Fruit fly (Drosophila melanogaster) whole organism, embryonic: ENCODE data around the gene CG33796.

Experiments used
- B-H1 ChIP-seq: fragments of 200-800 bp; sonication (Bioruptor generic); IDR thresholded peaks from 3 replicates; pipeline ENCODE4 v1.3.6; 2022; ENCODE audit warnings: missing biosample characterization, missing genetic modification characterization
- Bgb ChIP-seq: fragments of 200-800 bp; sonication (Bioruptor generic); IDR thresholded peaks from 2 replicates; pipeline ENCODE4 v1.3.6; 2022; ENCODE audit warnings: missing biosample characterization, missing genetic modification characterization; ENCODE audit not compliant: partially characterized antibody
- CG11504 ChIP-seq: fragments of 200-800 bp; sonication (Bioruptor generic); optimal IDR thresholded peaks from 3 replicates; lab custom pipeline; 2019; ENCODE audit warnings: missing biosample characterization, mild to moderate bottlenecking, missing genetic modification characterization, moderate library complexity
- CG11560 ChIP-seq: fragments of 200-800 bp; sonication (Bioruptor generic); IDR thresholded peaks from 3 replicates; pipeline ENCODE4 v1.3.6; 2022; ENCODE audit warnings: missing biosample characterization, missing genetic modification characterization
- CG12219 ChIP-seq: fragments of 200-800 bp; sonication (Bioruptor generic); optimal IDR thresholded peaks from 3 replicates; lab custom pipeline; 2018; ENCODE audit warnings: missing biosample characterization, mild to moderate bottlenecking, missing genetic modification characterization
- CG12299 ChIP-seq: fragments of 200-800 bp; sonication (Bioruptor generic); optimal IDR thresholded peaks from 2 replicates; lab custom pipeline; 2018; ENCODE audit warnings: missing biosample characterization, mild to moderate bottlenecking, missing genetic modification characterization
- CG12744 ChIP-seq: fragments of 200-800 bp; sonication (Bioruptor generic); optimal IDR thresholded peaks from 2 replicates; lab custom pipeline; 2016; ENCODE audit warnings: missing biosample characterization, missing genetic modification characterization
- CG14710 ChIP-seq: fragments of 200-800 bp; sonication (Bioruptor generic); optimal IDR thresholded peaks from 3 replicates; lab custom pipeline; 2019; ENCODE audit warnings: missing biosample characterization, mild to moderate bottlenecking, missing genetic modification characterization, moderate library complexity
- CG17359 ChIP-seq: fragments of 200-800 bp; sonication (Bioruptor generic); optimal IDR thresholded peaks from 3 replicates; lab custom pipeline; 2018; ENCODE audit warnings: missing biosample characterization, mild to moderate bottlenecking, missing genetic modification characterization, moderate library complexity
- CG17612 ChIP-seq: fragments of 200-800 bp; sonication (Bioruptor generic); IDR thresholded peaks from 2 replicates; pipeline ENCODE4 v1.3.6; 2022; ENCODE audit warnings: missing biosample characterization, missing genetic modification characterization
- CG18599 ChIP-seq: fragments of 200-800 bp; sonication (Bioruptor generic); optimal IDR thresholded peaks from 3 replicates; lab custom pipeline; 2017; ENCODE audit warnings: missing biosample characterization, missing genetic modification characterization, mild to moderate bottlenecking, moderate library complexity, missing genetic modification reagents
- CG7839 ChIP-seq: fragments of 200-800 bp; sonication (Bioruptor generic); optimal IDR thresholded peaks from 3 replicates; lab custom pipeline; 2018; ENCODE audit warnings: missing biosample characterization, mild to moderate bottlenecking, missing genetic modification characterization, moderate library complexity
- CG9797 ChIP-seq: fragments of 200-800 bp; sonication (Bioruptor generic); optimal IDR thresholded peaks from 3 replicates; lab custom pipeline; 2018; ENCODE audit warnings: missing biosample characterization, mild to moderate bottlenecking, missing genetic modification characterization
- CoRest ChIP-seq: fragments of 200-800 bp; sonication (Bioruptor generic); optimal IDR thresholded peaks from 3 replicates; lab custom pipeline; 2018; ENCODE audit warnings: missing biosample characterization, mild to moderate bottlenecking, missing genetic modification characterization, moderate library complexity
- E2f2 ChIP-seq: fragments of 200-800 bp; sonication (Bioruptor generic); IDR thresholded peaks from 2 replicates; pipeline ENCODE4 v1.3.6; 2022; ENCODE audit warnings: missing biosample characterization, missing genetic modification characterization
- HHEX ChIP-seq: fragments of 200-800 bp; sonication (Bioruptor generic); optimal IDR thresholded peaks from 3 replicates; lab custom pipeline; 2017; ENCODE audit warnings: missing biosample characterization, mild to moderate bottlenecking, missing genetic modification characterization, missing genetic modification reagents
- HLH54F ChIP-seq: fragments of 200-800 bp; sonication (Bioruptor generic); optimal IDR thresholded peaks from 3 replicates; lab custom pipeline; 2016; ENCODE audit warnings: missing biosample characterization, missing genetic modification characterization
- Hmx ChIP-seq: fragments of 200-800 bp; sonication (Bioruptor generic); optimal IDR thresholded peaks from 2 replicates; lab custom pipeline; 2016; ENCODE audit warnings: missing biosample characterization, missing genetic modification characterization
- Myb ChIP-seq: fragments of 200-800 bp; sonication (Bioruptor generic); optimal IDR thresholded peaks from 2 replicates; lab custom pipeline; 2016; ENCODE audit warnings: missing biosample characterization, missing genetic modification characterization
- NfI ChIP-seq: fragments of 200-800 bp; sonication (Bioruptor generic); optimal IDR thresholded peaks from 3 replicates; lab custom pipeline; 2018; ENCODE audit warnings: missing biosample characterization, mild to moderate bottlenecking, missing genetic modification characterization, moderate library complexity
- Ravus ChIP-seq: fragments of 200-800 bp; sonication (Bioruptor generic); IDR thresholded peaks from 2 replicates; pipeline ENCODE4 v1.3.6; 2022; ENCODE audit warnings: missing biosample characterization, missing genetic modification characterization
- Sry-β ChIP-seq: fragments of 200-800 bp; sonication (Bioruptor generic); optimal IDR thresholded peaks from 2 replicates; lab custom pipeline; 2018; ENCODE audit warnings: missing biosample characterization, mild to moderate bottlenecking, missing genetic modification characterization, moderate library complexity
- Xbp1 ChIP-seq: fragments of 200-800 bp; sonication (Bioruptor generic); optimal IDR thresholded peaks from 3 replicates; lab custom pipeline; 2016; ENCODE audit warnings: missing biosample characterization, mild to moderate bottlenecking, missing genetic modification characterization
- Xrp1 ChIP-seq: fragments of 200-800 bp; sonication (Bioruptor generic); IDR thresholded peaks from 2 replicates; pipeline ENCODE4 v1.3.6; 2022; ENCODE audit warnings: missing biosample characterization, missing genetic modification characterization
- ase ChIP-seq: fragments of 200-800 bp; sonication (Bioruptor generic); IDR thresholded peaks from 3 replicates; pipeline ENCODE4 v1.3.6; 2022; ENCODE audit warnings: missing biosample characterization, missing genetic modification characterization
- chinmo ChIP-seq: fragments of 200-800 bp; sonication (Bioruptor generic); IDR thresholded peaks from 4 replicates; pipeline ENCODE4 v1.3.6; 2022; ENCODE audit warnings: missing biosample characterization, missing genetic modification characterization; ENCODE audit not compliant: partially characterized antibody
- croc ChIP-seq: fragments of 200-800 bp; sonication (Bioruptor generic); conservative IDR thresholded peaks from 3 replicates; pipeline ENCODE4 v1.3.6; 2022; ENCODE audit warnings: missing biosample characterization, missing genetic modification characterization
- crol ChIP-seq: fragments of 200-800 bp; sonication (Bioruptor generic); IDR thresholded peaks from 2 replicates; pipeline ENCODE4 v1.3.6; 2022; ENCODE audit warnings: missing biosample characterization, missing genetic modification characterization
- dimm ChIP-seq: fragments of 200-800 bp; sonication (Bioruptor generic); IDR thresholded peaks from 2 replicates; pipeline ENCODE4 v1.3.6; 2022; ENCODE audit warnings: missing biosample characterization, missing genetic modification characterization
- dmrt11E ChIP-seq: fragments of 200-800 bp; sonication (Bioruptor generic); optimal IDR thresholded peaks from 3 replicates; lab custom pipeline; 2018; ENCODE audit warnings: missing biosample characterization, mild to moderate bottlenecking, missing genetic modification characterization, moderate library complexity
- exex ChIP-seq: fragments of 200-800 bp; sonication (Bioruptor generic); optimal IDR thresholded peaks from 4 replicates; lab custom pipeline; 2018; ENCODE audit warnings: missing biosample characterization, mild to moderate bottlenecking, missing genetic modification characterization, moderate library complexity
- eyg ChIP-seq: fragments of 200-800 bp; sonication (Bioruptor generic); optimal IDR thresholded peaks from 3 replicates; lab custom pipeline; 2016; ENCODE audit warnings: missing biosample characterization, missing genetic modification characterization
- fd96Cb ChIP-seq: fragments of 200-800 bp; sonication (Bioruptor generic); optimal IDR thresholded peaks from 2 replicates; lab custom pipeline; 2018; ENCODE audit warnings: missing biosample characterization, mild to moderate bottlenecking, missing genetic modification characterization, moderate library complexity
- ftz-f1 ChIP-seq: fragments of 200-800 bp; sonication (Bioruptor generic); optimal IDR thresholded peaks from 2 replicates; lab custom pipeline; 2016; ENCODE audit warnings: missing biosample characterization, missing genetic modification characterization
- gcm ChIP-seq: fragments of 200-800 bp; sonication (Bioruptor generic); optimal IDR thresholded peaks from 2 replicates; lab custom pipeline; 2019; ENCODE audit warnings: missing biosample characterization, mild to moderate bottlenecking, missing genetic modification characterization, moderate library complexity
- gem ChIP-seq: fragments of 200-800 bp; sonication (Bioruptor generic); optimal IDR thresholded peaks from 2 replicates; lab custom pipeline; 2019; ENCODE audit warnings: missing biosample characterization, mild to moderate bottlenecking, missing genetic modification characterization, moderate library complexity
- grn ChIP-seq: fragments of 200-800 bp; sonication (Bioruptor generic); optimal IDR thresholded peaks from 3 replicates; lab custom pipeline; 2017; ENCODE audit warnings: missing biosample characterization, missing genetic modification characterization
- maf-S ChIP-seq: fragments of 200-800 bp; sonication (Bioruptor generic); optimal IDR thresholded peaks from 2 replicates; lab custom pipeline; 2016; ENCODE audit warnings: missing biosample characterization, missing genetic modification characterization
- nerfin-2 ChIP-seq: fragments of 200-800 bp; sonication (Bioruptor generic); IDR thresholded peaks from 2 replicates; pipeline ENCODE4 v1.3.6; 2022; ENCODE audit warnings: missing biosample characterization, missing genetic modification characterization; ENCODE audit not compliant: partially characterized antibody
- oc ChIP-seq: fragments of 200-800 bp; sonication (Bioruptor generic); optimal IDR thresholded peaks from 2 replicates; lab custom pipeline; 2018; ENCODE audit warnings: missing biosample characterization, mild to moderate bottlenecking, missing genetic modification characterization, moderate library complexity
- p53 ChIP-seq: fragments of 200-800 bp; sonication (Bioruptor generic); optimal IDR thresholded peaks from 2 replicates; lab custom pipeline; 2016; ENCODE audit warnings: missing biosample characterization, missing genetic modification characterization
- pho ChIP-seq: fragments of 200-800 bp; sonication (Bioruptor generic); optimal IDR thresholded peaks from 2 replicates; lab custom pipeline; 2016; ENCODE audit warnings: missing biosample characterization, missing genetic modification characterization
- phol ChIP-seq: fragments of 200-800 bp; sonication (Bioruptor generic); optimal IDR thresholded peaks from 3 replicates; lab custom pipeline; 2018; ENCODE audit warnings: missing biosample characterization, mild to moderate bottlenecking, missing genetic modification characterization, moderate library complexity
- sima ChIP-seq: fragments of 200-800 bp; sonication (Bioruptor generic); optimal IDR thresholded peaks from 2 replicates; lab custom pipeline; 2016; ENCODE audit warnings: missing biosample characterization, missing genetic modification characterization
- stc ChIP-seq: fragments of 200-800 bp; sonication (Bioruptor generic); IDR thresholded peaks from 2 replicates; pipeline ENCODE4 v1.3.6; 2022; ENCODE audit warnings: missing biosample characterization, missing genetic modification characterization
- stwl ChIP-seq: fragments of 200-800 bp; sonication (Bioruptor generic); optimal IDR thresholded peaks from 3 replicates; lab custom pipeline; 2018; ENCODE audit warnings: missing biosample characterization, mild to moderate bottlenecking, missing genetic modification characterization, moderate library complexity
- tap ChIP-seq: fragments of 200-800 bp; optimal IDR thresholded peaks from 3 replicates; lab custom pipeline; 2019; ENCODE audit warnings: missing biosample characterization, mild to moderate bottlenecking, missing genetic modification characterization, moderate library complexity
- vvl ChIP-seq: fragments of 200-800 bp; sonication (Bioruptor generic); IDR thresholded peaks from 2 replicates; pipeline ENCODE4 v1.3.6; 2022; ENCODE audit warnings: missing biosample characterization, missing genetic modification characterization
- zen2 ChIP-seq: fragments of 200-800 bp; sonication (Bioruptor generic); IDR thresholded peaks from 3 replicates; pipeline ENCODE4 v1.3.6; 2022; ENCODE audit warnings: missing biosample characterization, missing genetic modification characterization; ENCODE audit not compliant: partially characterized antibody

Gene CG33796

DNA sequence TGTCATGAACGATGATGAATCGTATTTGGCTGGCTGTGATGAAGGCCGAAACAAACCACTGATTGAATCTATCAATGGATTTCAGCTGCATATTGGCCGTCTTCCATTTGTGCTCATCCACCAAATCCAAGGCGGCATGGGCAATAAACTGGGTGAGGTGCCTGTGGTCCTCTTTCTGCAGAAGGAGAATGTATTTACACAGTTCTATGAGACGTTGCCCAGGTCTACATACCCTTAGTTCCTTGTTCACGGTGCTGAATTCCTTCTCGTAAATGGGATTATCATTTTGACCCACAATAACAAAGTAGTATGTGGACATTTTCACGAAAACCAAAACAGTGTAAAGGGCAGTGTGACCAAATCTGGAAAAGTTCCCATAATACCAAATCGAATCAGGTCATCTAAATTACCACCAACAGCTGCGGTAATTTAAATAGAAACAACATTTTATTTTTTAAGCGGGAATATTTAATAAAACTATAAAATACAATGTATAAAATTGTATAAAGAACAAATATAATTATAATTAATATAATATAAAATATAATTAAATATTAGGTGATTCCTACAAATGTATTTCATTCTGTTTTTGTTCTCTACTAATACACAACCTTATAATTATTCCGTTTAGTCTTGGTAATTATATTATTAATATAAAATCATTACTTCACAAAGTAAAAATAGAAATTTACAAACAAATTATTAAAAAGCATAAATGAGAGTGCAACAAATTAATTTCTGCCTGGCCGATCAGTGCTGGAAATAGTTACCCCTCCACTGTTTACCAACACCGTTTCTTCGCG is 38.4 kb downstream of the CG33796 start, which contains the start of the genes Trs20 and elg1 (continued):
- TF ChIP-seq CoRest (peak; percentile 74), croc (GFP tag; lab: Robert Waterston, UW) (no peak), stwl (tag; lab: Kevin White, UChicago) (peak; percentile 46), Hmx (GFP tag; lab: Kevin White, UChicago) (no peak), eyg (GFP tag; lab: Kevin White, UChicago) (no peak), ftz-f1 (GFP tag; lab: Kevin White, UChicago) (no peak), dimm (GFP tag; lab: Robert Waterston, UW) (no peak), CG11560 (tag; lab: Robert Waterston, UW) (no peak), CG12744 (GFP tag; lab: Kevin White, UChicago) (no peak), sima (GFP tag; lab: Kevin White, UChicago) (no peak), Xbp1 (GFP tag; lab: Kevin White, UChicago) (peak; percentile 35), CG7839 (peak; percentile 74), CG11504 (tag; lab: Kevin White, UChicago) (no peak), CG18599 (GFP tag; lab: Kevin White, UChicago) (peak; percentile 46), E2f2 (GFP tag; lab: Robert Waterston, UW) (peak; percentile 79; the same call in 1 of the 2 replicates), zen2 (GFP tag; lab: Robert Waterston, UW) (no peak), CG17612 (GFP tag; lab: Robert Waterston, UW) (no peak), Sry-β (GFP tag; lab: Kevin White, UChicago) (no peak), CG9797 (GFP tag; lab: Kevin White, UChicago) (peak; percentile 51), gem (tag; lab: Kevin White, UChicago) (peak; percentile 81), CG17359 (tag; lab: Kevin White, UChicago) (peak; percentile 45), p53 (GFP tag; lab: Kevin White, UChicago) (no peak), oc (tag; lab: Kevin White, UChicago) (no peak), CG14710 (tag; lab: Kevin White, UChicago) (peak; percentile 77), phol (tag; lab: Kevin White, UChicago) (peak; percentile 63), crol (GFP tag; lab: Robert Waterston, UW) (no peak), pho (GFP tag; lab: Kevin White, UChicago) (no peak), ase (GFP tag; lab: Robert Waterston, UW) (no peak), grn (GFP tag; lab: Kevin White, UChicago) (no peak), CG12219 (GFP tag; lab: Kevin White, UChicago) (no peak), stc (GFP tag; lab: Robert Waterston, UW) (0 out of 2 replicates have a peak, but pooled peaks have one; percentile 24), Myb (GFP tag; lab: Kevin White, UChicago) (no peak), vvl (GFP tag; lab: Robert Waterston, UW) (peak; percentile 62), CG12299 (tag; lab: Kevin White, UChicago) (no peak), chinmo (GFP tag; lab: Robert Waterston, UW) (no peak), nerfin-2 (GFP tag; lab: Robert Waterston, UW) (no peak), Xrp1 (GFP tag; lab: Robert Waterston, UW) (no peak; the same call in 1 of the 2 replicates), HHEX (GFP tag; lab: Kevin White, UChicago) (no peak), dmrt11E (peak; percentile 59), maf-S (GFP tag; lab: Kevin White, UChicago) (no peak), exex (tag; lab: Kevin White, UChicago) (peak; percentile 54), Bgb (GFP tag; lab: Robert Waterston, UW) (0 out of 2 replicates have a peak, but pooled peaks have one; percentile 7), tap (tag; lab: Kevin White, UChicago) (peak; percentile 45), HLH54F (GFP tag; lab: Kevin White, UChicago) (peak; percentile 21), Ravus (no peak), gcm (GFP tag; lab: Kevin White, UChicago) (peak; percentile 77), fd96Cb (tag; lab: Kevin White, UChicago) (no peak), B-H1 (GFP tag; lab: Robert Waterston, UW) (no peak), NfI (GFP tag; lab: Kevin White, UChicago) (peak; percentile 54)
